Worm (Caenorhabditis elegans) whole organism, mixed stage, embryonic: Measurements from ENCODE around the gene F46F5.11.

Experiments
- M03D4.4 ChIP-seq: sonication (generic microtip); optimal IDR thresholded peaks from 2 replicates; lab custom pipeline; 2017; ENCODE audit warnings: mild to moderate bottlenecking, missing genetic modification characterization, missing compliant biosample characterization
- elt-1 ChIP-seq: sonication (generic microtip); optimal IDR thresholded peaks from 2 replicates; lab custom pipeline; 2017; ENCODE audit warnings: missing genetic modification characterization, mild to moderate bottlenecking, missing compliant biosample characterization, antibody characterized with exemption, moderate library complexity, borderline replicate concordance; ENCODE audit not compliant: insufficient read depth
- nhr-12 ChIP-seq: fragments of 150-350 bp; optimal IDR thresholded peaks from 2 replicates; lab custom pipeline; 2014; ENCODE audit warnings: missing biosample characterization, missing genetic modification characterization
- nhr-76 ChIP-seq: sonication (generic microtip); optimal IDR thresholded peaks from 2 replicates; lab custom pipeline; 2017; ENCODE audit warnings: missing biosample characterization, missing genetic modification characterization
- zip-8 ChIP-seq: fragments of 150-350 bp; optimal IDR thresholded peaks from 2 replicates; lab custom pipeline; 2014; ENCODE audit warnings: missing biosample characterization, missing genetic modification characterization

DNA sequence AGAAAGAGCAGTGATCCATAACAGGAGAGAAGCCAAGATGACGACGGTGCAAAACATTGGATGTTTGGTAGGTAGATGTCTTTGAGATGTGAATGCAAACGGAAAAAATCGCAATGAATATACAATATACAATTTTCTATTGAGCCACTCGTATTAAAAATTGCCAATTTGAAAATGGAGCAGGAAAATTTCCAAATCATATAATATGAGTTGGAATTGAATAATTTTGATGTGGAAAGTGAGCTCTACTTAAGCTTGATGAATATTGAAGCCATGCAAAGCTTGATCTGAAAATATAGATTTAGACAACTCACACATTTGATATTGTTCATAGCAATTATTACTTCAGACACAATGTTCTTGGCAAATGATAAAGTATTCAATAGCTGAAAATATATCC, 29.9 kb downstream of the F46F5.11 start, which contains the start of gene F28A10.8:
- TF ChIP-seq nhr-76 = no peak
- TF ChIP-seq nhr-12 (tag; lab: Kevin White, UChicago) = no peak
- TF ChIP-seq M03D4.4 (tag; lab: Kevin White, UChicago) = no peak
- no peak for TF ChIP-seq zip-8 (tag; lab: Kevin White, UChicago)
- no peak for TF ChIP-seq elt-1 (tag; lab: Kevin White, UChicago)
